Fruit fly (Drosophila melanogaster): ENCODE results near the gene rsh.

Gene rsh

dm6 chrX:12988025-12988801 is at the start of gene rsh:
TSS of gene rsh (plus strand) at chrX:12988615.
- peak; percentile 83 for TF ChIP-seq pad (GFP tag; optimal IDR thresholded peaks at IDR 0.05)
- TF ChIP-seq tj (GFP tag; optimal IDR thresholded peaks at IDR 0.05) = no peak
- TF ChIP-seq CG7045 (GFP tag; optimal IDR thresholded peaks at IDR 0.05) = no peak

- TF ChIP-seq CG11617 (GFP tag; optimal IDR thresholded peaks at IDR 0.05) (no peak), Clk (GFP tag; optimal IDR thresholded peaks at IDR 0.05) (no peak), CG7045 (GFP tag; optimal IDR thresholded peaks at IDR 0.05) (no peak), tj (GFP tag; optimal IDR thresholded peaks at IDR 0.05) (no peak), toe (GFP tag; optimal IDR thresholded peaks at IDR 0.05) (no peak), CG5204 (GFP tag; optimal IDR thresholded peaks at IDR 0.05) (no peak), Crg-1 (GFP tag; optimal IDR thresholded peaks at IDR 0.05) (no peak), Mnt (GFP tag; optimal IDR thresholded peaks at IDR 0.05) (no peak), Hr96 (GFP tag; optimal IDR thresholded peaks at IDR 0.05) (no peak), CG14711 (tag; optimal IDR thresholded peaks at IDR 0.05) (no peak), pad (GFP tag; optimal IDR thresholded peaks at IDR 0.05) (no peak), cic (GFP tag; optimal IDR thresholded peaks at IDR 0.05) (no peak), CG12768 (GFP tag; optimal IDR thresholded peaks at IDR 0.05) (no peak), CG7101 (tag; optimal IDR thresholded peaks at IDR 0.05) (no peak)
Observed at dm6 chrX:12939021-12939420, 49.4 kb upstream of the rsh start.

dm6 chrX:12939951-12940350 is 48.5 kb upstream of the rsh start:
- no peak for TF ChIP-seq bab1 (GFP tag; optimal IDR thresholded peaks at IDR 0.05)
- no peak for TF ChIP-seq Clk (GFP tag; optimal IDR thresholded peaks at IDR 0.05)
- no peak for TF ChIP-seq cnc (optimal IDR thresholded peaks at IDR 0.05)
- no peak for TF ChIP-seq Mnt (GFP tag; optimal IDR thresholded peaks at IDR 0.05)
- no peak for TF ChIP-seq ovo (GFP tag; optimal IDR thresholded peaks at IDR 0.05)
- no peak for TF ChIP-seq CG12768 (GFP tag; optimal IDR thresholded peaks at IDR 0.05)
- TF ChIP-seq CG7101 (tag; optimal IDR thresholded peaks at IDR 0.05) = no peak
- no peak for TF ChIP-seq CG7045 (GFP tag; optimal IDR thresholded peaks at IDR 0.05)
- TF ChIP-seq CG11617 (GFP tag; optimal IDR thresholded peaks at IDR 0.05) = no peak
- no peak for TF ChIP-seq cic (GFP tag; optimal IDR thresholded peaks at IDR 0.05)
- TF ChIP-seq CG14711 (tag; optimal IDR thresholded peaks at IDR 0.05) = no peak
- TF ChIP-seq Crg-1 (GFP tag; optimal IDR thresholded peaks at IDR 0.05) = no peak
- TF ChIP-seq CG1620 (GFP tag; optimal IDR thresholded peaks at IDR 0.05) = no peak
- TF ChIP-seq CG33017 (tag; optimal IDR thresholded peaks at IDR 0.05) = no peak
- no peak for TF ChIP-seq pad (GFP tag; optimal IDR thresholded peaks at IDR 0.05)
- TF ChIP-seq Hr96 (GFP tag; optimal IDR thresholded peaks at IDR 0.05) = no peak
- TF ChIP-seq toe (GFP tag; optimal IDR thresholded peaks at IDR 0.05) = no peak
- TF ChIP-seq CG5204 (GFP tag; optimal IDR thresholded peaks at IDR 0.05) = no peak
- no peak for TF ChIP-seq kay (GFP tag; ENCODE audit: borderline replicate concordance)
- TF ChIP-seq tj (GFP tag; optimal IDR thresholded peaks at IDR 0.05) = no peak

- no peak for TF ChIP-seq pad (GFP tag; optimal IDR thresholded peaks at IDR 0.05)
- no peak for TF ChIP-seq CG12768 (GFP tag; optimal IDR thresholded peaks at IDR 0.05)
- TF ChIP-seq CG7045 (GFP tag; optimal IDR thresholded peaks at IDR 0.05) = no peak
- TF ChIP-seq CG7101 (tag; optimal IDR thresholded peaks at IDR 0.05) = no peak
- TF ChIP-seq CG1620 (GFP tag; optimal IDR thresholded peaks at IDR 0.05) = no peak
- no peak for TF ChIP-seq CG11617 (GFP tag; optimal IDR thresholded peaks at IDR 0.05)
- no peak for TF ChIP-seq Mnt (GFP tag; optimal IDR thresholded peaks at IDR 0.05)
- no peak for TF ChIP-seq Clk (GFP tag; optimal IDR thresholded peaks at IDR 0.05)
- TF ChIP-seq bab1 (GFP tag; optimal IDR thresholded peaks at IDR 0.05) = no peak
- no peak for TF ChIP-seq CG33017 (tag; optimal IDR thresholded peaks at IDR 0.05)
- no peak for TF ChIP-seq cic (GFP tag; optimal IDR thresholded peaks at IDR 0.05)
- TF ChIP-seq CG5204 (GFP tag; optimal IDR thresholded peaks at IDR 0.05) = no peak
- no peak for TF ChIP-seq toe (GFP tag; optimal IDR thresholded peaks at IDR 0.05)
- TF ChIP-seq kay (GFP tag; ENCODE audit: borderline replicate concordance) = no peak
- no peak for TF ChIP-seq tj (GFP tag; optimal IDR thresholded peaks at IDR 0.05)
- TF ChIP-seq Hr96 (GFP tag; optimal IDR thresholded peaks at IDR 0.05) = no peak
- TF ChIP-seq cnc (optimal IDR thresholded peaks at IDR 0.05) = no peak
- TF ChIP-seq CG14711 (tag; optimal IDR thresholded peaks at IDR 0.05) = no peak
- TF ChIP-seq ovo (GFP tag; optimal IDR thresholded peaks at IDR 0.05) = no peak
Observed at dm6 chrX:12940396-12940795, 48.0 kb upstream of the rsh start.

- no peak for TF ChIP-seq CG7101 (tag; optimal IDR thresholded peaks at IDR 0.05)
- no peak for TF ChIP-seq cnc (optimal IDR thresholded peaks at IDR 0.05)
- no peak for TF ChIP-seq bab1 (GFP tag; optimal IDR thresholded peaks at IDR 0.05)
- TF ChIP-seq CG12768 (GFP tag; optimal IDR thresholded peaks at IDR 0.05) = no peak
- TF ChIP-seq Hr96 (GFP tag; optimal IDR thresholded peaks at IDR 0.05) = no peak
- no peak for TF ChIP-seq pad (GFP tag; optimal IDR thresholded peaks at IDR 0.05)
- no peak for TF ChIP-seq Crg-1 (GFP tag; optimal IDR thresholded peaks at IDR 0.05)
- TF ChIP-seq kay (GFP tag; ENCODE audit: borderline replicate concordance) = no peak
- no peak for TF ChIP-seq CG1620 (GFP tag; optimal IDR thresholded peaks at IDR 0.05)
- TF ChIP-seq Mnt (GFP tag; optimal IDR thresholded peaks at IDR 0.05) = no peak
- TF ChIP-seq ovo (GFP tag; optimal IDR thresholded peaks at IDR 0.05) = no peak
- no peak for TF ChIP-seq cic (GFP tag; optimal IDR thresholded peaks at IDR 0.05)
Observed at dm6 chrX:12947670-12948069, 40.7 kb upstream of the rsh start.

DNA sequence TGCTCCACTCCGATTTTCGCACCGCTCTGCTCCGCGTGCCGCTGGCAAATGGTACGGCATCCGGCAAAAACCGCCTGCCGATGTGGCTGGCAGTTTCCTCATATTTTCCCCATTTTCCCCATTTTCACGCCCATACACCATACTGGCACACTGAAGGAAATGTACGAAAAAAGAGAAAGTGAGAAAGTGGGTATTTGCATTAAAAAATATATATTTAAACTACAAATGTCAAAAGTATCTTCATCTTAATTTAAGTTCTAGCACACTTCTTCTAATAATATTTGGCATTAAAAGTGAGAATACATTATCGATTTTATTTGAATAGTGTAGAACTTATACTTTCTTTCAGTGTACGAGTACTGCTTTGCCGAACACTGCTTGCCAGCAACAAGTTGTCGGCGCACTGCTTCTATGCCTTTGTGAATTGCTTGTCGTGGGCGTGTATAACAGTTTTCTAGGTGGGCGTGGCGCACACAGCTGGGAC is 31.0 kb upstream of the rsh start, which contains the start of gene hec:
hec (minus strand) TSS at position 51 of the 484 bp plus-strand sequence.
- no peak for TF ChIP-seq CG7101 (tag; optimal IDR thresholded peaks at IDR 0.05)
- TF ChIP-seq cnc (optimal IDR thresholded peaks at IDR 0.05) = no peak

Measured in whole organism, adult.